Fruit fly (Drosophila melanogaster): ENCODE measurements around the gene Muc30E.

dm6 chr2L:9915011-9915850, 12.3 kb upstream of the Muc30E start, which contains the start of gene yip2:
- no peak for TF ChIP-seq psq (optimal IDR thresholded peaks at IDR 0.05)
- TF ChIP-seq usp (GFP tag; optimal IDR thresholded peaks at IDR 0.05): no peak
- TF ChIP-seq Dll (optimal IDR thresholded peaks at IDR 0.05): no peak
- TF ChIP-seq EcR (GFP tag; optimal IDR thresholded peaks at IDR 0.05): no peak
- TF ChIP-seq CG8478 (optimal IDR thresholded peaks at IDR 0.05): no peak
- no peak for TF ChIP-seq pan (optimal IDR thresholded peaks at IDR 0.05)

Data from whole organism.